Fruit fly (Drosophila melanogaster) whole organism, pupa: ENCODE results near the gene Lcp65Ag1.

Experiments
- CG10348 ChIP-seq: fragments of 200-800 bp; sonication (Bioruptor generic); IDR thresholded peaks from 2 replicates; pipeline ENCODE4 v1.3.6; 2022; ENCODE audit warnings: missing biosample characterization, missing genetic modification characterization
- CG12605 ChIP-seq: fragments of 200-800 bp; sonication (Bioruptor generic); IDR thresholded peaks from 2 replicates; pipeline ENCODE4 v1.3.6; 2022; ENCODE audit warnings: missing biosample characterization, missing genetic modification characterization
- CG13204 ChIP-seq: fragments of 200-800 bp; sonication (Bioruptor generic); optimal IDR thresholded peaks from 2 replicates; lab custom pipeline; 2018; ENCODE audit warnings: missing biosample characterization, mild to moderate bottlenecking, missing genetic modification characterization, moderate library complexity
- CG14655 ChIP-seq: fragments of 200-800 bp; sonication (Bioruptor generic); optimal IDR thresholded peaks from 3 replicates; lab custom pipeline; 2017; ENCODE audit warnings: mild to moderate bottlenecking, missing biosample characterization, missing genetic modification reagents, missing genetic modification characterization
- CG15710 ChIP-seq: fragments of 200-800 bp; sonication (Bioruptor generic); optimal IDR thresholded peaks from 2 replicates; lab custom pipeline; 2018; ENCODE audit warnings: missing biosample characterization, mild to moderate bottlenecking, missing genetic modification characterization, moderate library complexity
- CG17806 ChIP-seq: fragments of 200-800 bp; sonication (Bioruptor generic); optimal IDR thresholded peaks from 2 replicates; lab custom pipeline; 2018; ENCODE audit warnings: missing biosample characterization, mild to moderate bottlenecking, missing genetic modification characterization, moderate library complexity
- CG32121 ChIP-seq: fragments of 200-800 bp; sonication (Bioruptor generic); IDR thresholded peaks from 2 replicates; pipeline ENCODE4 v1.3.6; 2022; ENCODE audit warnings: missing biosample characterization, missing genetic modification characterization
- CG34367 ChIP-seq: fragments of 200-800 bp; sonication (Bioruptor generic); optimal IDR thresholded peaks from 2 replicates; lab custom pipeline; 2018; ENCODE audit warnings: missing biosample characterization, mild to moderate bottlenecking, missing genetic modification characterization
- CG4496 ChIP-seq: fragments of 200-800 bp; sonication (Bioruptor generic); IDR thresholded peaks from 3 replicates; pipeline ENCODE4 v1.3.6; 2022; ENCODE audit warnings: missing biosample characterization, missing genetic modification characterization
- CG8159 ChIP-seq: fragments of 200-800 bp; sonication (Bioruptor generic); optimal IDR thresholded peaks from 3 replicates; lab custom pipeline; 2018; ENCODE audit warnings: missing biosample characterization, mild to moderate bottlenecking, missing genetic modification characterization, moderate library complexity
- CG8301 ChIP-seq: fragments of 200-800 bp; sonication (Bioruptor generic); optimal IDR thresholded peaks from 2 replicates; lab custom pipeline; 2018; ENCODE audit warnings: missing biosample characterization, mild to moderate bottlenecking, missing genetic modification characterization
- CG9948 ChIP-seq: fragments of 200-800 bp; sonication (Bioruptor generic); optimal IDR thresholded peaks from 2 replicates; lab custom pipeline; 2018; ENCODE audit warnings: missing biosample characterization, mild to moderate bottlenecking, missing genetic modification characterization, moderate library complexity
- D1 ChIP-seq: fragments of 200-800 bp; sonication (Bioruptor generic); optimal IDR thresholded peaks from 2 replicates; lab custom pipeline; 2018; ENCODE audit warnings: missing biosample characterization, mild to moderate bottlenecking, missing genetic modification characterization, moderate library complexity
- EcR ChIP-seq: fragments of 200-800 bp; sonication (Bioruptor generic); optimal IDR thresholded peaks from 3 replicates; lab custom pipeline; 2019; ENCODE audit warnings: missing biosample characterization, missing genetic modification characterization, mild to moderate bottlenecking, moderate library complexity, missing genetic modification reagents
- Ets98B ChIP-seq: fragments of 200-800 bp; sonication (Bioruptor generic); IDR thresholded peaks from 2 replicates; pipeline ENCODE4 v1.3.6; 2022; ENCODE audit warnings: missing biosample characterization, missing genetic modification characterization
- Pif1A ChIP-seq: fragments of 200-800 bp; sonication (Bioruptor generic); optimal IDR thresholded peaks from 3 replicates; lab custom pipeline; 2016; ENCODE audit warnings: missing biosample characterization, missing genetic modification characterization
- Pif1B ChIP-seq: fragments of 200-800 bp; sonication (Bioruptor generic); optimal IDR thresholded peaks from 3 replicates; lab custom pipeline; 2016; ENCODE audit warnings: missing biosample characterization, missing genetic modification characterization
- Snoo ChIP-seq: fragments of 200-800 bp; sonication (Bioruptor generic); optimal IDR thresholded peaks from 3 replicates; lab custom pipeline; 2017; ENCODE audit warnings: missing biosample characterization, mild to moderate bottlenecking, missing genetic modification characterization, inconsistent platforms
- fd96Ca ChIP-seq: fragments of 200-800 bp; sonication (Bioruptor generic); IDR thresholded peaks from 3 replicates; pipeline ENCODE4 v1.3.6; 2022; ENCODE audit warnings: missing biosample characterization, missing genetic modification characterization
- gl ChIP-seq: fragments of 200-800 bp; sonication (Bioruptor generic); optimal IDR thresholded peaks from 2 replicates; lab custom pipeline; 2018; ENCODE audit warnings: missing biosample characterization, mild to moderate bottlenecking, missing genetic modification characterization
- rn ChIP-seq: fragments of 200-800 bp; sonication (Bioruptor generic); IDR thresholded peaks from 2 replicates; pipeline ENCODE4 v1.3.6; 2022; ENCODE audit warnings: missing biosample characterization, missing genetic modification characterization

The Lcp65Ag1 gene

DNA sequence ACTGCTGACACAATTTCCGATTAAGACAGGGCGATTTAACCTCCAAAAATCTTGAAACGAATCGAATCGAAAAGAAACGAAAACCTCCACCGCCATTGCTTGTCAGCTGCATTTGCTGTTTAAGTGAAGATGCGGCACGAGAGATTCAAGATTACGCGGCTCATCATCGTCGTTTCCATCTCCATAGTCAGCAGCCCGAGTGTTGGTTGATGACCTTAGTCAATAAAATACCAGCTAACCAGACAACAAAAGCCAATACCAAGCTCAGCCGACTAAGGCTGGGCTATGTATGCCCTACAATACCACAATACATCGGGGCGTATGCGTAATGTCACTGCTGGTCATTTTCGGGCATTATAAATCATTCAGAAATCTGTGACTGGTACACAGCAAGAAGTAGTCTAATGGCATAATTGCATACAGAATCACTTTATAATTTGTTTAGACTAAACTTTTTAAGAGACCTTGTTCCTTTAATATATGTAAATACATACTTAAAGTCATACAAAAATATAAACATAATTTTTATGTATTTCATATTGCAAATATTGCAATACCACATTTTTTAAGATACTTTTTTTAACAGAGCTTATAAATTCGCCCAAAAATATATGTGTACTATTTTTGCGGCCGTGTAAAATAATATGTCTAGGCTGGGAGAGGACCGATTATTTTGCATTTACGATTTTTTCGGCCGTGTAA, 5.8 kb upstream of the Lcp65Ag1 start:
- no peak for TF ChIP-seq gl
- TF ChIP-seq CG8159: peak; percentile 8
- TF ChIP-seq EcR (GFP tag; lab: Kevin White, UChicago): peak; percentile 69

DNA sequence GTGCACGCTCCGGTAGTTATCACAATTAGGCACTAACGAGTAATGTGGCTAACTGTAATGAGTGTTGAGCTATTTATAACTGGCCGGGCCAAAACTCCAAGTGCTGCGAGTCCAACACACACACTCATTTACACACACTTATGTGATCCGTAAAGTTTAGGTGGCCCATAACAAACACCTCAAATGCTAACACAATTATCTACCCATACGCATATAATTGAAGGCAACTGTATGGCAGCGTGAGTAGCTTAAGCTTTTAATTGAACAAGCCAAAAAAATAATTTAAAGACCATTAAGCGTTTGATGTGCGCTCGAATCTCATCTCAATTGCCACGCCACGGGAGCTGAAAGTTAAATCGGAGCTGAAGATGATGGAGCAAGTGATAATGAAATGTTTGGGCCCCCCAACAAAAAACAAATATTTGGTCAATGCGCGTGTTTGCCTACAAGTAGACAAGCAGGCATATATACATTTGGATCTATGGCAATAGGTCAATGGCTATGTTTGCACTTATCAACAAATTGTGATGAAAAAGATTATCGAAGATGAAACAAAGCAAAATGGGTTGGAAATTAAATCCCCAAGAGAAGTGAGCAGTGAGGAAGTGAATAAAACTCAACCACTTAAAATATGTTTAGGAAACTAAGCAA, 5.0 kb upstream of the Lcp65Ag1 start, which contains the start of gene Cpr65Av:
Gene Cpr65Av, minus strand, starts transcription at position 51 of the 651 bp plus-strand sequence.
- TF ChIP-seq CG13204 (GFP tag; lab: Kevin White, UChicago): no peak
- TF ChIP-seq Ets98B (GFP tag; lab: Robert Waterston, UW): no peak
- TF ChIP-seq CG14655: no peak
- TF ChIP-seq fd96Ca (GFP tag; lab: Robert Waterston, UW): no peak
- TF ChIP-seq CG10348 (GFP tag; lab: Robert Waterston, UW): no peak
- no peak for TF ChIP-seq Pif1A (GFP tag; lab: Kevin White, UChicago)
- TF ChIP-seq CG15710 (tag; lab: Kevin White, UChicago): no peak
- no peak for TF ChIP-seq CG17806 (tag; lab: Kevin White, UChicago)
- no peak for TF ChIP-seq CG12605 (GFP tag; lab: Robert Waterston, UW)
- TF ChIP-seq CG34367 (tag; lab: Kevin White, UChicago): no peak
- TF ChIP-seq D1 (tag; lab: Kevin White, UChicago): no peak
- no peak for TF ChIP-seq gl

- TF ChIP-seq Ets98B (GFP tag; lab: Robert Waterston, UW) (no peak), rn (GFP tag; lab: Robert Waterston, UW) (no peak), fd96Ca (GFP tag; lab: Robert Waterston, UW) (no peak), CG4496 (GFP tag; lab: Robert Waterston, UW) (no peak), CG8301 (no peak)
Observed at dm6 chr3L:6138586-6138985, 3.5 kb upstream of the Lcp65Ag1 start.

dm6 chr3L:6138018-6138417, 2.9 kb upstream of the Lcp65Ag1 start, which contains the start of gene Lcp65Ae:
Gene Lcp65Ae, minus strand, starts transcription at chr3L:6138118.
- no peak for TF ChIP-seq CG10348 (GFP tag; lab: Robert Waterston, UW)
- no peak for TF ChIP-seq CG15710 (tag; lab: Kevin White, UChicago)
- TF ChIP-seq Pif1B (GFP tag; lab: Kevin White, UChicago): no peak
- TF ChIP-seq rn (GFP tag; lab: Robert Waterston, UW): no peak
- no peak for TF ChIP-seq EcR (GFP tag; lab: Kevin White, UChicago)
- no peak for TF ChIP-seq CG17806 (tag; lab: Kevin White, UChicago)

DNA sequence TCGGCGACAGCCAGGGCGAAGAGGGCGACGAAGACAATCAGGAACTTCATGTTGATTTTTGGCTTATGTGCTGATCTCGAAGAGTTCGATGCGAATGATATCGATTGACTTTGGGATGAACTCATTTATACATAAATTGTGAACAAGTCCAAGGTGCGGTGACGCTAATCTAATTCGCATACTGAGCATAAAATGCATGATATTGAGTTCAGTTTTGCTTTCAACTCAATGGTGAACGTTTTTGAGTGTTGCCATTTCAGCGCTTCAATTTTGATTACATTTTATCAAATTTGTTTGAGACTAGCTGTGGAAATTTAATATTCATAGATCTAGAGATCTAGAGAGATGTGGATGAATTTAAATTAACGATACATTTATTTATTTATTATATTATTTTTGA, 1.6 kb upstream of the Lcp65Ag1 start, which contains the start of gene Lcp65Af:
Gene Lcp65Af, minus strand, starts transcription at position 101 of the 400 bp plus-strand sequence.
- TF ChIP-seq Snoo (tag; lab: Kevin White, UChicago) (no peak), D1 (tag; lab: Kevin White, UChicago) (no peak), CG10348 (GFP tag; lab: Robert Waterston, UW) (no peak), CG32121 (no peak), CG8159 (no peak), fd96Ca (GFP tag; lab: Robert Waterston, UW) (no peak), CG17806 (tag; lab: Kevin White, UChicago) (no peak), CG13204 (GFP tag; lab: Kevin White, UChicago) (no peak), Pif1A (GFP tag; lab: Kevin White, UChicago) (no peak), Ets98B (GFP tag; lab: Robert Waterston, UW) (no peak), CG34367 (tag; lab: Kevin White, UChicago) (no peak), gl (no peak), rn (GFP tag; lab: Robert Waterston, UW) (no peak), CG9948 (tag; lab: Kevin White, UChicago) (no peak), EcR (GFP tag; lab: Kevin White, UChicago) (no peak), CG8301 (no peak), CG14655 (no peak), CG15710 (tag; lab: Kevin White, UChicago) (no peak), Pif1B (GFP tag; lab: Kevin White, UChicago) (no peak)

dm6 chr3L:6133546-6133945, 1.5 kb downstream of the Lcp65Ag1 start, which contains the start of gene Lcp65Ag2:
Gene Lcp65Ag2, minus strand, starts transcription at chr3L:6133593.
- no peak for TF ChIP-seq Ets98B (GFP tag; lab: Robert Waterston, UW)
- no peak for TF ChIP-seq CG15710 (tag; lab: Kevin White, UChicago)
- TF ChIP-seq CG12605 (GFP tag; lab: Robert Waterston, UW): no peak
- no peak for TF ChIP-seq CG8159
- no peak for TF ChIP-seq gl
- no peak for TF ChIP-seq CG4496 (GFP tag; lab: Robert Waterston, UW)
- TF ChIP-seq CG34367 (tag; lab: Kevin White, UChicago): no peak
- TF ChIP-seq CG17806 (tag; lab: Kevin White, UChicago): no peak
- no peak for TF ChIP-seq CG10348 (GFP tag; lab: Robert Waterston, UW)
- no peak for TF ChIP-seq rn (GFP tag; lab: Robert Waterston, UW)
- TF ChIP-seq Pif1A (GFP tag; lab: Kevin White, UChicago): no peak
- TF ChIP-seq CG9948 (tag; lab: Kevin White, UChicago): no peak
- TF ChIP-seq EcR (GFP tag; lab: Kevin White, UChicago): no peak
- no peak for TF ChIP-seq CG8301
- TF ChIP-seq CG13204 (GFP tag; lab: Kevin White, UChicago): no peak
- TF ChIP-seq, all 21 proteins: peak for 0
